Worm (Caenorhabditis elegans) whole organism, L3 larva: ENCODE measurements around the gene oac-49.
"Not testable (repeated sequence)": the region's sequence is repeated elsewhere in the genome, so short reads cannot be mapped to it uniquely, and the experiment has no call there.

Experiments used
- R02D3.7 ChIP-seq: fragments of 150-350 bp; optimal IDR thresholded peaks from 2 replicates; lab custom pipeline; 2014; ENCODE audit warnings: missing biosample characterization, missing genetic modification characterization
- ama-1 ChIP-seq: fragments of 150-350 bp; optimal IDR thresholded peaks from 2 replicates; lab custom pipeline; 2018
- ceh-28 ChIP-seq: fragments of 150-350 bp; optimal IDR thresholded peaks from 2 replicates; lab custom pipeline; 2014; ENCODE audit warnings: missing biosample characterization, missing genetic modification reagents, missing genetic modification characterization
- ceh-82 ChIP-seq: fragments of 150-350 bp; optimal IDR thresholded peaks from 2 replicates; lab custom pipeline; 2014; ENCODE audit warnings: missing biosample characterization, missing genetic modification characterization
- ceh-9 ChIP-seq: sonication (generic microtip); optimal IDR thresholded peaks from 2 replicates; lab custom pipeline; 2018; ENCODE audit warnings: missing biosample characterization, missing genetic modification characterization
- egl-27 ChIP-seq: sonication (generic microtip); optimal IDR thresholded peaks from 4 replicates; lab custom pipeline; 2017; ENCODE audit warnings: missing biosample characterization, missing genetic modification reagents, missing genetic modification characterization
- elt-1 ChIP-seq: fragments of 150-350 bp; optimal IDR thresholded peaks from 2 replicates; lab custom pipeline; 2014; ENCODE audit warnings: missing biosample characterization, missing genetic modification characterization
- elt-2 ChIP-seq: sonication (generic microtip); optimal IDR thresholded peaks from 2 replicates; lab custom pipeline; 2016; ENCODE audit warnings: missing genetic modification reagents, mild to moderate bottlenecking, missing genetic modification characterization, missing compliant biosample characterization
- fkh-2 ChIP-seq: fragments of 150-350 bp; optimal IDR thresholded peaks from 2 replicates; lab custom pipeline; 2014; ENCODE audit warnings: missing biosample characterization, missing genetic modification reagents, missing genetic modification characterization
- fos-1 ChIP-seq: fragments of 150-350 bp; optimal IDR thresholded peaks from 2 replicates; lab custom pipeline; 2014; ENCODE audit warnings: missing biosample characterization, missing genetic modification characterization
- hmg-11 ChIP-seq: sonication (generic microtip); optimal IDR thresholded peaks from 2 replicates; lab custom pipeline; 2016; ENCODE audit warnings: missing genetic modification characterization, missing compliant biosample characterization
- lin-39 ChIP-seq: fragments of 150-350 bp; optimal IDR thresholded peaks from 2 replicates; lab custom pipeline; 2018; ENCODE audit warnings: missing biosample characterization, missing genetic modification reagents, missing genetic modification characterization
- mdl-1 ChIP-seq: fragments of 150-350 bp; optimal IDR thresholded peaks from 2 replicates; lab custom pipeline; 2014; ENCODE audit warnings: missing biosample characterization, missing genetic modification characterization
- mml-1 ChIP-seq: fragments of 150-350 bp; sonication (generic microtip); optimal IDR thresholded peaks from 3 replicates; lab custom pipeline; 2014; ENCODE audit warnings: missing biosample characterization, missing genetic modification characterization
- nhr-11 ChIP-seq: fragments of 150-350 bp; optimal IDR thresholded peaks from 2 replicates; lab custom pipeline; 2014; ENCODE audit warnings: missing biosample characterization, missing genetic modification characterization
- nhr-12 ChIP-seq: fragments of 150-350 bp; optimal IDR thresholded peaks from 2 replicates; lab custom pipeline; 2014; ENCODE audit warnings: missing biosample characterization, missing genetic modification characterization
- nhr-23 ChIP-seq: fragments of 150-350 bp; optimal IDR thresholded peaks from 2 replicates; lab custom pipeline; 2014; ENCODE audit warnings: missing biosample characterization, missing genetic modification reagents, missing genetic modification characterization
- nhr-237 ChIP-seq: fragments of 150-350 bp; optimal IDR thresholded peaks from 2 replicates; lab custom pipeline; 2014; ENCODE audit warnings: missing biosample characterization, missing genetic modification characterization
- nhr-25 ChIP-seq: sonication (generic microtip); optimal IDR thresholded peaks from 2 replicates; lab custom pipeline; 2017; ENCODE audit warnings: missing biosample characterization, missing genetic modification characterization
- nhr-43 ChIP-seq: sonication (generic microtip); optimal IDR thresholded peaks from 2 replicates; lab custom pipeline; 2016; ENCODE audit warnings: mild to moderate bottlenecking, missing genetic modification characterization, missing compliant biosample characterization; ENCODE audit not compliant: poor library complexity, severe bottlenecking
- nhr-67 ChIP-seq: fragments of 150-350 bp; optimal IDR thresholded peaks from 2 replicates; lab custom pipeline; 2014; ENCODE audit warnings: missing biosample characterization, missing genetic modification characterization
- nhr-76 ChIP-seq: fragments of 150-350 bp; sonication (generic microtip); optimal IDR thresholded peaks from 5 replicates; lab custom pipeline; 2014; ENCODE audit warnings: missing biosample characterization, missing genetic modification characterization
- nhr-77 ChIP-seq: fragments of 150-350 bp; optimal IDR thresholded peaks from 2 replicates; lab custom pipeline; 2014; ENCODE audit warnings: missing biosample characterization, missing genetic modification characterization
- pha-4 ChIP-seq: fragments of 150-350 bp; optimal IDR thresholded peaks from 2 replicates; lab custom pipeline; 2014; ENCODE audit warnings: missing biosample characterization, missing genetic modification reagents, missing genetic modification characterization
- snpc-4 ChIP-seq: fragments of 150-350 bp; optimal IDR thresholded peaks from 2 replicates; lab custom pipeline; 2014; ENCODE audit warnings: missing biosample characterization, missing genetic modification characterization
- tbx-2 ChIP-seq: sonication (generic microtip); optimal IDR thresholded peaks from 2 replicates; lab custom pipeline; 2016; ENCODE audit warnings: mild to moderate bottlenecking, missing genetic modification characterization, missing compliant biosample characterization
- unc-39 ChIP-seq: sonication (generic microtip); optimal IDR thresholded peaks from 4 replicates; lab custom pipeline; 2017; ENCODE audit warnings: missing biosample characterization, missing genetic modification characterization
- zag-1 ChIP-seq: fragments of 150-350 bp; optimal IDR thresholded peaks from 2 replicates; lab custom pipeline; 2014; ENCODE audit warnings: missing biosample characterization, missing genetic modification characterization
- ztf-11 ChIP-seq: fragments of 150-350 bp; optimal IDR thresholded peaks from 2 replicates; lab custom pipeline; 2014; ENCODE audit warnings: missing biosample characterization, missing genetic modification characterization

The oac-49 gene

DNA sequence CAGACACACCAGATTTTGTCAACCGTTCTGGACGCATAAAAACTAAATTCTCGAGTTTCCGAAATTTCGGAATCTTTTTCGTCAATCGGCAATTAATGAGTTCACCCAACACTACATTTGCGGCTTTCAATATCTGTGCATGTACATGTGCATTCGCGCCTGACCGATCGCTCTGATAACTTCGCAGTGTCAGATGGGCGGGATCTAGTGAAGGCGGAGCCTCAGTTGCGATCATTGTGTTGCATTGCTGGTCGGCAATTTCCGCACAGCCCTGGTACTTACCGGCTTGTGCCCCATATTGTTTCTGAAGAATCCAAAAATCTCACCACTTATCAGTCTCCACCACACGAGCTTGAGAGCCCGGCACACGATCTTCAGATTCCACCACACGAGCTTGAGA, 42.9 kb downstream of the oac-49 start:
- TF ChIP-seq R02D3.7 (tag; lab: Kevin White, UChicago) (no peak), fkh-2 (tag; lab: Kevin White, UChicago) (no peak), ztf-11 (tag; lab: Kevin White, UChicago) (no peak), nhr-25 (tag; lab: Kevin White, UChicago) (no peak), lin-39 (tag; lab: Kevin White, UChicago) (no peak), nhr-12 (tag; lab: Kevin White, UChicago) (no peak), nhr-76 (tag; lab: Kevin White, UChicago) (no peak), hmg-11 (tag; lab: Kevin White, UChicago) (no peak), nhr-11 (tag; lab: Kevin White, UChicago) (no peak), nhr-23 (tag; lab: Kevin White, UChicago) (no peak), zag-1 (no peak), pha-4 (tag; lab: Kevin White, UChicago) (no peak), tbx-2 (tag; lab: Kevin White, UChicago) (no peak), elt-2 (tag; lab: Kevin White, UChicago) (no peak)

DNA sequence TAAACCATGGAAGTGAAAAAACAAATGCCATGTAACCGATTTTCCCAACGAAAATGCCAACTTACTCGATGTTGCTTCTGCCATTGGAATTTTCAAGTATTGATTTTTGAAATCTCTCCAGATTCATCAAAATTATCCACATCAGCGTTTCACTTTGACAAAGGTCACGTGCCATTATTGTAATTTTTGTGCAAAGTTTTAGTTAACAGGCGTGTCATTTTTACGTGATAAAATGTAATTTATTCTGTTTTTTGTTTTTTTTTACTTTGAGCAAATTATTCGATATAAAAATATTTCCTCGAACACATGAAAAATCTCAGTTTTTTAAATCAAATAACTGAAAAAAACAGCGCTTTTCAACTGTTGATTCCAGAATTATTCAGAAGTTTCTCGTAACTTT, 44.6 kb downstream of the oac-49 start, which contains the start of gene F21D9.2:
TSS of gene F21D9.2 (minus strand) at position 101 of the 400 bp plus-strand sequence.
- TF ChIP-seq nhr-67 (tag; lab: Kevin White, UChicago) (no peak), egl-27 (tag; lab: Kevin White, UChicago) (no peak), nhr-237 (tag; lab: Kevin White, UChicago) (no peak), mdl-1 (no peak), ama-1 (lab: Kevin White, UChicago) (no peak), ceh-9 (tag; lab: Kevin White, UChicago) (no peak), zag-1 (no peak), snpc-4 (tag; lab: Kevin White, UChicago) (no peak), ceh-28 (tag; lab: Kevin White, UChicago) (no peak), nhr-23 (tag; lab: Kevin White, UChicago) (no peak), fos-1 (tag; lab: Kevin White, UChicago) (no peak), mml-1 (tag; lab: Kevin White, UChicago) (no peak), nhr-12 (tag; lab: Kevin White, UChicago) (no peak), ceh-82 (no peak), unc-39 (tag; lab: Kevin White, UChicago) (no peak), nhr-77 (tag; lab: Kevin White, UChicago) (no peak)

DNA sequence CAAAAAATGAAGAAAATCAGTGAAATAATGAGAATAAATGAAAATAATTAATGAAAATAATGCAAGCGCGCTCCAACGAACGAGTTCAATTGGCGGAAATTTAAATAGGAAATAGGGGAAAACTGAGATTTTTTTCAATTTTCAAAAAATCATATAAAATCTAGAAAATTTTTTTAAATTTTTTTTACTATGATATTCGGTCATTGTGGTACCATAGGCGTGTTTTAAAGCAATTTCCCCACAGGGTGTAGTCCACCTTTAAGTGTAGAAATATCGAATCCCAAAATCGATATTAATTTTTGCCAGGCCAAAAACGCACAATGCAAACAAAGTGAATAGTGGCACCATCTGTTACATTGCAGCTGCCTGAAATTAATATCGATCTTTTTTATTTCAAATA, 46.4 kb downstream of the oac-49 start, which contains the start of gene F21D9.1:
TSS of gene F21D9.1 (plus strand) at position 301 of the 400 bp plus-strand sequence.
- not testable (repeated sequence) for TF ChIP-seq nhr-237, elt-1, nhr-43 (tag; lab: Kevin White, UChicago)
- TF ChIP-seq, all 47 proteins: peak for 0; not testable (repeated sequence) for 47
